Fruit fly (Drosophila melanogaster): ENCODE measurements around the gene Socs16D.
A peak's percentile ranks its signal among the peaks of the same experiment; 100 is the strongest.

Socs16D gene

DNA sequence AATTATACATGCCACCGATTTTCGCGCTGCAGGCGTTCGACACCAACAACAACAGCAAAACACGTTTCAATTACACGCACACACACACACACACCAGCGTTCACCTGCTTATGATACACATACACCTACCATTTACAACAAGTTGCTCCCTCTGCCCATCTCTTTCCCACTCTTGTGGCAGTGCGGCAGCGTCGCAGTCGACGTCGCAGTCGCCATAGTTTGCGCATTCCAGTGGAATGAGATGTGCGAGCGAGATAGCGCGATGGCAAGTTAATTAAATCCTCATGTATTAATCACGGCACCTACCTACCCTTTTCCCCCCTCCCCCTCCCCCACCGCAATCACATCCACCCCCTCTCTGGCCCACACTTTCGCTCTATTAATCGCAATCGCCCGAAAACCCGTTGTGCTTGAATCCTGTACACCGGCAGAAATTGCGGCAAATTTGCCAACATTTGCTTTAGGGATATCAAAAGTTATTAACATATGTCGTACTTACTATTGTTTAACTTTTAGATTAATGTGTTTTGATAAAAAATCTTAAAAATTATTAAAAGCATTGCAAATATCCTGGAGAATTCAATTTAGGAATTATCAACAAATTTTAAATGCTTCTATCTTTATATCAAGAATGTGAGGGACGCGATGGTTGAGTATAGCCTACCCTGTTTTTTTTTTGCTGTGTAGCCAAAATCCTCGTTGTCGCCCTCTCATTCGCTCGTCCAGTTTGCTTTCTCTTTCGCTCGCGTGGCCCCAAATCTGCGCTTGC, 24.8 kb downstream of the Socs16D start:
- TF ChIP-seq Dll (optimal IDR thresholded peaks at IDR 0.05) (no peak), CG8478 (optimal IDR thresholded peaks at IDR 0.05) (no peak), EcR (GFP tag; optimal IDR thresholded peaks at IDR 0.05) (no peak), psq (optimal IDR thresholded peaks at IDR 0.05) (no peak), usp (GFP tag; optimal IDR thresholded peaks at IDR 0.05) (no peak), pan (optimal IDR thresholded peaks at IDR 0.05) (no peak)

- TF ChIP-seq EcR (GFP tag; optimal IDR thresholded peaks at IDR 0.05) (no peak), psq (optimal IDR thresholded peaks at IDR 0.05) (no peak), pan (optimal IDR thresholded peaks at IDR 0.05) (no peak), usp (GFP tag; optimal IDR thresholded peaks at IDR 0.05) (no peak), Dll (optimal IDR thresholded peaks at IDR 0.05) (no peak), CG8478 (optimal IDR thresholded peaks at IDR 0.05) (no peak)
Measured at dm6 chrX:17799803-17800151, 27.6 kb downstream of the Socs16D start.

DNA sequence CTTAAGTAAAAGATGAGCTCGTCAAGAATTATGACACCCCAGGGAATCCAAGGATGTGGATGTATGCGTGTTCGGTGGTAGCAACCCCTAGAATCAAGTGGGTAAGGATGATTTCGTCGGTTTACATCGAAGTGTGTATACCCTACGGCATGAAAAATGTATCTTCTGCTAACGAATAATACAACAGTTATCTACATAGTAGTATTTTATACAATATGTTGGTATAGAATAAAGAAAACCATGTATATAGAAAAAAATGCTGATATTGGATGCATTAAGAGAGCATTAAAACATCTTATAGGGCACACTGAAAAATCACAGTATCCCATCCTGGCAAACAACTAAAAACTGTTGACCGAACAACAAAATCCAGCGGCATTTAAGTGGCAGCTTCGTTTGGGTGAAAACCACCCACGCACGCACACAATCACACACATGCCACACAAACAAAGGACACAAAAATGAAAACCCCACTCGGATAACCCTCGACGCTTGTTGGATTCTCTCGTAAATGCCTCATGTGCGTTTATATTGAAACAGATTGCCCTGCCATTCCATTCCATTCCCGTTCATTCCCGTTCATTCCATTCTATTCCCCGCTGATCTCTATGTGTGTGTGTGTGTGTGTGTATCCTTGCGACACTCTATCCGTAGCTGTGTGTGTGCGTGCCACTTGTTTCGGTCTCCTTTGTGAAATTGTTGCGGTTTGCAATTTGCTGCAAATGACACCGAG, 28.1 kb downstream of the Socs16D start:
- no peak for TF ChIP-seq CG8478 (optimal IDR thresholded peaks at IDR 0.05)
- no peak for TF ChIP-seq EcR (GFP tag; optimal IDR thresholded peaks at IDR 0.05)
- TF ChIP-seq Dll (optimal IDR thresholded peaks at IDR 0.05): no peak
- TF ChIP-seq psq (optimal IDR thresholded peaks at IDR 0.05): no peak
- TF ChIP-seq pan (optimal IDR thresholded peaks at IDR 0.05): no peak
- TF ChIP-seq usp (GFP tag; optimal IDR thresholded peaks at IDR 0.05): no peak

- no peak for TF ChIP-seq usp (GFP tag; optimal IDR thresholded peaks at IDR 0.05)
- TF ChIP-seq psq (optimal IDR thresholded peaks at IDR 0.05): no peak
- TF ChIP-seq Dll (optimal IDR thresholded peaks at IDR 0.05): no peak
- no peak for TF ChIP-seq CG8478 (optimal IDR thresholded peaks at IDR 0.05)
- no peak for TF ChIP-seq pan (optimal IDR thresholded peaks at IDR 0.05)
- no peak for TF ChIP-seq EcR (GFP tag; optimal IDR thresholded peaks at IDR 0.05)
Measured at dm6 chrX:17790710-17791109, 36.7 kb downstream of the Socs16D start, which contains the start of gene OdsH. OdsH (plus strand) TSS chrX:17791010.

dm6 chrX:17790072-17790471, 37.3 kb downstream of the Socs16D start:
- TF ChIP-seq psq (optimal IDR thresholded peaks at IDR 0.05) (no peak), CG8478 (optimal IDR thresholded peaks at IDR 0.05) (no peak), EcR (GFP tag; optimal IDR thresholded peaks at IDR 0.05) (no peak), Dll (optimal IDR thresholded peaks at IDR 0.05) (no peak), usp (GFP tag; optimal IDR thresholded peaks at IDR 0.05) (no peak), pan (optimal IDR thresholded peaks at IDR 0.05) (no peak)

DNA sequence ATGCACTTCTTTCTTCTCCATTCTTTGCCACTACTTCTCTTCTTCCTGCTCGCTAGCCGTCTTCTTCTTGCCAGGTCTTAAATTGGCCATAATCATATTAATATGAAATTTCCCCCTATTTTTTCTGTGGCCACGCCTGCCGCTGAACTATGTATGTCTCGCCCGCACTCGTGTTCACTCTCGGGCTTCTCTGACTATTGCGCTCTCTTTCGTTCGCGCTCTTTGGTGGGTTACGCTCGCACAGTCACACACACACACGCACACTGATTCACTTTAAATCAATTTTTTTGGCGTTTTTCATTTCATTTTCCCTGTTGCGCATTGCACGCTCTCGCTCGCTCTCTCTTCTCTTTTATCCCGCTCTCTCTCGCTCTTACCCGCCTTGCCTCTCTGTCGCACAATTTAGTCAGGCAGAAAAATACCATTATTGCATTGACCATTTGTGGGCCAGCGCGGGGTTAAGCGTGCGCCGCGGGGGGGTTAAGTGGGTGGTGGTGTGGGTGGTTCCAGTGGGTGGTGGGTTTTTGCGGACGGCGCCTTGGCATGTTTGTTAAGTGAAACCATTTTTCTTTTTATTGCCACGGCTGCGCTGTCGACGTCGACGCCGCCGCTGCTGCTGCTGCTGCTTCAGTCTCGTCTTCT, 37.8 kb downstream of the Socs16D start:
- TF ChIP-seq EcR (GFP tag; optimal IDR thresholded peaks at IDR 0.05) (no peak), CG8478 (optimal IDR thresholded peaks at IDR 0.05) (peak; percentile 77), pan (optimal IDR thresholded peaks at IDR 0.05) (no peak), Dll (optimal IDR thresholded peaks at IDR 0.05) (peak; percentile 30)

DNA sequence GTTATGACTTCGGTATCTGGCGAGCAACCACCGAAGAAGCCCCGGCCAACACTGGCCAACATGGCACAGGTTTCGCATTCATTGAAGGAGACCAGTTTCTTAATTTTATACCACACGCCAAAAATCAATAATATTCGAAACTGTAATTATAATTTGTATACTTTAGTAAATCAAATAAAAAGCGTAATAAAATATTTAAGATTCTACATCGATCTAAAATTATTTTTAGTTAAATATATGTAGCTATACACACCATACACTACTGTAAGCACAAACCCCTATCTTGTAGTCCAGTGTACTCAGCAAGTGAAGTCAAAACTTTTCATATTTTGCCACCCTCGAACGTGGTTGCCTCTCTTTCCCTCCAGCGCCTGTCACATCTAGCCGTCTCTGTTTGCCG, 45.3 kb downstream of the Socs16D start:
- TF ChIP-seq psq (optimal IDR thresholded peaks at IDR 0.05) (no peak), usp (GFP tag; optimal IDR thresholded peaks at IDR 0.05) (no peak), CG8478 (optimal IDR thresholded peaks at IDR 0.05) (no peak), EcR (GFP tag; optimal IDR thresholded peaks at IDR 0.05) (no peak), Dll (optimal IDR thresholded peaks at IDR 0.05) (no peak), pan (optimal IDR thresholded peaks at IDR 0.05) (no peak)

DNA sequence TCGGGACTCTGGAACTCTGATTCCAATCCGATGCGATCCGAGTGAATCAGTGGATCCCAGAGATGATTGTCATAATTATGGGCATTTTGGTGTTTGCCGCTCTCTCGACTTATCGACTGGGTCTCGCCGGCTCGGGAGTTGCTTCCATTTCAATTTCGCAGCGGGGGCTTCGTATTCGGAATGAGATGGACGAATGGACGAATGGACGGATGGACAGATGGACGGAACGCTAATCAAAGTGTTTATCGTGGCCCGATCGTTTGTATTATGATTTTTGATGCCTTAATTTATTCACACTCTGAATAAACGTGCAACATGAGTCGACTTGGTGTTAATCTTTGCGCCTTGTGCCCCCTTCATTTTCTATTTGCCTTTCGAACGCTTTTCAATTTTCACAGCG, 46.5 kb downstream of the Socs16D start:
- TF ChIP-seq usp (GFP tag; optimal IDR thresholded peaks at IDR 0.05) (no peak), CG8478 (optimal IDR thresholded peaks at IDR 0.05) (no peak), EcR (GFP tag; optimal IDR thresholded peaks at IDR 0.05) (no peak), Dll (optimal IDR thresholded peaks at IDR 0.05) (no peak), psq (optimal IDR thresholded peaks at IDR 0.05) (no peak), pan (optimal IDR thresholded peaks at IDR 0.05) (no peak)

DNA sequence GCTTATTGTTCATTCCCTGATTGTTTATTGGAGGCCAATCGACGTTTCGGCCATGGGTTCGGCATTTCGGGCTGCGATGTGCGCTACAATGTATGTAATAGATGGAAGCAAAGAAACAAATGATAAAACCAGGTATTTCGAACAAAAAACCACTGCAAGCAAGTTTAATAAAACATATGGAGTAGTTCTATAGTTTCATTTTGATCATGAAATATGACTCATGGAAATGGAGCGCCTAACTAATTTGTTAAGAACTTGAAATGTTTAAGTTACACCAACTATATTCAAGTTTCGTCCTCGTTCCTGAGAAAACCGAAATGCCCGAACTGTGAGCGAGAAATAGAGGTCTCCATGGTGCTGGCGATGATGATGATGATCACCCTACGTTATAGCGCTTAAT, 47.1 kb downstream of the Socs16D start:
- no peak for TF ChIP-seq EcR (GFP tag; optimal IDR thresholded peaks at IDR 0.05)
- no peak for TF ChIP-seq usp (GFP tag; optimal IDR thresholded peaks at IDR 0.05)
- no peak for TF ChIP-seq pan (optimal IDR thresholded peaks at IDR 0.05)
- TF ChIP-seq CG8478 (optimal IDR thresholded peaks at IDR 0.05): no peak
- TF ChIP-seq psq (optimal IDR thresholded peaks at IDR 0.05): no peak
- no peak for TF ChIP-seq Dll (optimal IDR thresholded peaks at IDR 0.05)

dm6 chrX:17774548-17774947, 52.8 kb downstream of the Socs16D start:
- no peak for TF ChIP-seq pan (optimal IDR thresholded peaks at IDR 0.05)
- no peak for TF ChIP-seq Dll (optimal IDR thresholded peaks at IDR 0.05)
- TF ChIP-seq EcR (GFP tag; optimal IDR thresholded peaks at IDR 0.05): no peak
- no peak for TF ChIP-seq usp (GFP tag; optimal IDR thresholded peaks at IDR 0.05)
- TF ChIP-seq psq (optimal IDR thresholded peaks at IDR 0.05): no peak

- TF ChIP-seq Dll (optimal IDR thresholded peaks at IDR 0.05) (no peak), EcR (GFP tag; optimal IDR thresholded peaks at IDR 0.05) (no peak), usp (GFP tag; optimal IDR thresholded peaks at IDR 0.05) (no peak), CG8478 (optimal IDR thresholded peaks at IDR 0.05) (no peak)
Measured at dm6 chrX:17771878-17772277, 55.5 kb downstream of the Socs16D start.

All from whole organism.